Worm (Caenorhabditis elegans) whole organism, L4 larva: ENCODE results near the gene dhcr-7.
"Not testable (repeated sequence)": the region's sequence is repeated elsewhere in the genome, so short reads cannot be mapped to it uniquely, and the experiment has no call there.

Source experiments
- ctbp-1 ChIP-seq: fragments of 200-800 bp; sonication (Bioruptor generic); IDR thresholded peaks from 2 replicates; pipeline ENCODE4 v1.3.6; 2022; ENCODE audit warnings: missing genetic modification reagents, missing genetic modification characterization, missing compliant biosample characterization
- dpl-1 ChIP-seq: fragments of 150-350 bp; optimal IDR thresholded peaks from 2 replicates; lab custom pipeline; 2014; ENCODE audit warnings: missing biosample characterization, missing genetic modification reagents, missing genetic modification characterization
- fos-1 ChIP-seq: fragments of 150-350 bp; optimal IDR thresholded peaks from 2 replicates; lab custom pipeline; 2014; ENCODE audit warnings: missing biosample characterization, missing genetic modification characterization
- tag-97 ChIP-seq: fragments of 200-800 bp; sonication (Bioruptor generic); IDR thresholded peaks from 2 replicates; pipeline ENCODE4 v1.3.6; 2022; ENCODE audit warnings: missing genetic modification characterization, missing compliant biosample characterization

DNA sequence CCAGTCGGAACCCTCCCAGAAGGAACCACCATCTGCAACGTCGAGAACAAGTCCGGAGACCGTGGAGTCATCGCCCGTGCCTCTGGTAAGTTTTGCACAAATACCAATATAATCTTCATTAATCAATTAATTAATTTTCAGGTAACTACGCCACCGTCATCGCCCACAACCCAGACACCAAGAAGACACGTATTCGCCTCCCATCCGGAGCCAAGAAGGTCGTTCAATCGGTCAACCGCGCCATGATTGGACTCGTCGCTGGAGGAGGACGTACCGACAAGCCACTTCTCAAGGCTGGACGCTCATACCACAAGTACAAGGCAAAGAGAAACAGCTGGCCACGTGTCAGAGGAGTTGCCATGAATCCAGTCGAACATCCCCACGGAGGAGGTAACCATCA is 5.0 kb downstream of the dhcr-7 start:
- not testable (repeated sequence) for TF ChIP-seq dpl-1; tag-97 (GFP tag; lab: Robert Waterston, UW); fos-1 (tag; lab: Kevin White, UChicago); ctbp-1 (GFP tag; lab: Robert Waterston, UW)
